Fruit fly (Drosophila melanogaster) whole organism, embryonic: ENCODE results near the gene ClC-c.
A peak's percentile ranks its signal among the peaks of the same experiment; 100 is the strongest.

Experiments
- CG10209 ChIP-seq: fragments of 200-800 bp; sonication (Bioruptor generic); optimal IDR thresholded peaks from 3 replicates; lab custom pipeline; 2017; ENCODE audit warnings: missing biosample characterization, mild to moderate bottlenecking, missing genetic modification characterization, missing genetic modification reagents
- CG10321 ChIP-seq: fragments of 200-800 bp; sonication (Bioruptor generic); IDR thresholded peaks from 2 replicates; pipeline ENCODE4 v1.3.6; 2022; ENCODE audit warnings: missing biosample characterization, missing genetic modification characterization
- CG11247 ChIP-seq: fragments of 200-800 bp; sonication (Bioruptor generic); IDR thresholded peaks from 2 replicates; pipeline ENCODE4 v1.3.6; 2022; ENCODE audit warnings: missing biosample characterization, missing genetic modification characterization
- CG12236 ChIP-seq: fragments of 200-800 bp; sonication (Bioruptor generic); optimal IDR thresholded peaks from 2 replicates; lab custom pipeline; 2016; ENCODE audit warnings: missing biosample characterization, missing genetic modification characterization
- CG13123 ChIP-seq: fragments of 200-800 bp; sonication (Bioruptor generic); optimal IDR thresholded peaks from 2 replicates; lab custom pipeline; 2016; ENCODE audit warnings: missing biosample characterization, missing genetic modification characterization
- CG13296 ChIP-seq: fragments of 200-800 bp; sonication (Bioruptor generic); optimal IDR thresholded peaks from 3 replicates; lab custom pipeline; 2018; ENCODE audit warnings: missing biosample characterization, mild to moderate bottlenecking, missing genetic modification characterization
- CG14050 ChIP-seq: fragments of 200-800 bp; sonication (Bioruptor generic); IDR thresholded peaks from 3 replicates; pipeline ENCODE4 v1.3.6; 2022; ENCODE audit warnings: missing biosample characterization, missing genetic modification characterization
- CG15601 ChIP-seq: fragments of 200-800 bp; sonication (Bioruptor generic); optimal IDR thresholded peaks from 3 replicates; lab custom pipeline; 2019; ENCODE audit warnings: missing biosample characterization, mild to moderate bottlenecking, missing genetic modification characterization, moderate library complexity
- CG16779 ChIP-seq: fragments of 200-800 bp; sonication (Bioruptor generic); IDR thresholded peaks from 2 replicates; pipeline ENCODE4 v1.3.6; 2022; ENCODE audit warnings: missing biosample characterization, missing genetic modification characterization
- CG16813 ChIP-seq: fragments of 200-800 bp; sonication (Bioruptor generic); IDR thresholded peaks from 3 replicates; pipeline ENCODE4 v1.3.6; 2022; ENCODE audit warnings: missing biosample characterization, missing genetic modification characterization; ENCODE audit not compliant: partially characterized antibody
- CG17186 ChIP-seq: fragments of 200-800 bp; sonication (Bioruptor generic); optimal IDR thresholded peaks from 3 replicates; lab custom pipeline; 2017; ENCODE audit warnings: missing biosample characterization, missing genetic modification reagents, missing genetic modification characterization
- CG17359 ChIP-seq: fragments of 200-800 bp; sonication (Bioruptor generic); optimal IDR thresholded peaks from 3 replicates; lab custom pipeline; 2018; ENCODE audit warnings: missing biosample characterization, mild to moderate bottlenecking, missing genetic modification characterization, moderate library complexity
- CG18599 ChIP-seq: fragments of 200-800 bp; sonication (Bioruptor generic); optimal IDR thresholded peaks from 3 replicates; lab custom pipeline; 2017; ENCODE audit warnings: missing biosample characterization, missing genetic modification characterization, mild to moderate bottlenecking, moderate library complexity, missing genetic modification reagents
- CG2678 ChIP-seq: fragments of 200-800 bp; sonication (Bioruptor generic); optimal IDR thresholded peaks from 3 replicates; lab custom pipeline; 2019; ENCODE audit warnings: missing biosample characterization, mild to moderate bottlenecking, missing genetic modification characterization, moderate library complexity
- CG31441 ChIP-seq: fragments of 200-800 bp; sonication (Bioruptor generic); IDR thresholded peaks from 2 replicates; pipeline ENCODE4 v1.3.6; 2022; ENCODE audit warnings: missing biosample characterization, missing genetic modification characterization
- CG3281 ChIP-seq: fragments of 200-800 bp; sonication (Bioruptor generic); optimal IDR thresholded peaks from 3 replicates; lab custom pipeline; 2017; ENCODE audit warnings: missing biosample characterization, mild to moderate bottlenecking, missing genetic modification characterization
- CG34422 ChIP-seq: fragments of 200-800 bp; sonication (Bioruptor generic); IDR thresholded peaks from 3 replicates; pipeline ENCODE4 v1.3.6; 2022; ENCODE audit warnings: missing biosample characterization, missing genetic modification characterization
- CG4282 ChIP-seq: fragments of 200-800 bp; sonication (Bioruptor generic); optimal IDR thresholded peaks from 2 replicates; lab custom pipeline; 2016; ENCODE audit warnings: missing biosample characterization, missing genetic modification characterization
- CG5180 ChIP-seq: fragments of 200-800 bp; sonication (Bioruptor generic); optimal IDR thresholded peaks from 3 replicates; lab custom pipeline; 2017; ENCODE audit warnings: missing biosample characterization, missing genetic modification characterization, mild to moderate bottlenecking, moderate library complexity, missing genetic modification reagents
- CG7928 ChIP-seq: fragments of 200-800 bp; sonication (Bioruptor generic); optimal IDR thresholded peaks from 2 replicates; lab custom pipeline; 2017; ENCODE audit warnings: missing biosample characterization, mild to moderate bottlenecking, missing genetic modification characterization
- CG9727 ChIP-seq: fragments of 200-800 bp; sonication (Bioruptor generic); optimal IDR thresholded peaks from 3 replicates; lab custom pipeline; 2017; ENCODE audit warnings: missing biosample characterization, mild to moderate bottlenecking, missing genetic modification characterization
- Dbx ChIP-seq: fragments of 200-800 bp; sonication (Bioruptor generic); IDR thresholded peaks from 3 replicates; pipeline ENCODE4 v1.3.6; 2022; ENCODE audit warnings: missing biosample characterization, missing genetic modification characterization
- Deaf1 ChIP-seq: fragments of 200-800 bp; optimal IDR thresholded peaks from 3 replicates; lab custom pipeline; 2019; ENCODE audit warnings: missing biosample characterization, mild to moderate bottlenecking, missing genetic modification characterization, moderate library complexity
- Dp ChIP-seq: fragments of 200-800 bp; sonication (Bioruptor generic); optimal IDR thresholded peaks from 2 replicates; lab custom pipeline; 2018; ENCODE audit warnings: missing biosample characterization, mild to moderate bottlenecking, missing genetic modification characterization, moderate library complexity
- Dref ChIP-seq: fragments of 200-800 bp; sonication (Bioruptor generic); IDR thresholded peaks from 2 replicates; pipeline ENCODE4 v1.3.6; 2022; ENCODE audit warnings: missing biosample characterization, missing genetic modification characterization
- Hand ChIP-seq: fragments of 200-800 bp; sonication (Bioruptor generic); optimal IDR thresholded peaks from 2 replicates; lab custom pipeline; 2017; ENCODE audit warnings: mild to moderate bottlenecking, missing biosample characterization, missing genetic modification reagents, missing genetic modification characterization
- MBD-R2 ChIP-seq: fragments of 200-800 bp; sonication (Bioruptor generic); IDR thresholded peaks from 2 replicates; pipeline ENCODE4 v1.3.6; 2022; ENCODE audit warnings: missing biosample characterization, missing genetic modification characterization
- Six4 ChIP-seq: fragments of 200-800 bp; sonication (Bioruptor generic); optimal IDR thresholded peaks from 2 replicates; lab custom pipeline; 2016; ENCODE audit warnings: missing biosample characterization, missing genetic modification characterization
- Spps ChIP-seq: fragments of 200-800 bp; sonication (Bioruptor generic); optimal IDR thresholded peaks from 2 replicates; lab custom pipeline; 2018; ENCODE audit warnings: missing biosample characterization, mild to moderate bottlenecking, missing genetic modification characterization
- Sry-δ ChIP-seq: fragments of 200-800 bp; sonication (Bioruptor generic); optimal IDR thresholded peaks from 2 replicates; lab custom pipeline; 2016; ENCODE audit warnings: missing biosample characterization, missing genetic modification characterization
- amos ChIP-seq: fragments of 200-800 bp; sonication (Bioruptor generic); IDR thresholded peaks from 2 replicates; pipeline ENCODE4 v1.3.6; 2022; ENCODE audit warnings: missing biosample characterization, missing genetic modification characterization; ENCODE audit not compliant: partially characterized antibody
- az2 ChIP-seq: fragments of 200-800 bp; sonication (Bioruptor generic); optimal IDR thresholded peaks from 3 replicates; lab custom pipeline; 2016; ENCODE audit warnings: missing biosample characterization, missing genetic modification characterization
- cato ChIP-seq: fragments of 200-800 bp; sonication (Bioruptor generic); optimal IDR thresholded peaks from 2 replicates; lab custom pipeline; 2016; ENCODE audit warnings: missing biosample characterization, missing genetic modification characterization, borderline replicate concordance
- chm ChIP-seq: fragments of 200-800 bp; sonication (Bioruptor generic); IDR thresholded peaks from 2 replicates; pipeline ENCODE4 v1.3.6; 2022; ENCODE audit warnings: missing biosample characterization, missing genetic modification characterization
- dan ChIP-seq: fragments of 200-800 bp; sonication (Bioruptor generic); IDR thresholded peaks from 2 replicates; pipeline ENCODE4 v1.3.6; 2022; ENCODE audit warnings: missing biosample characterization, missing genetic modification characterization
- dati ChIP-seq: fragments of 200-800 bp; sonication (Bioruptor generic); IDR thresholded peaks from 2 replicates; pipeline ENCODE4 v1.3.6; 2022; ENCODE audit warnings: missing biosample characterization, missing genetic modification characterization
- dmrt11E ChIP-seq: fragments of 200-800 bp; sonication (Bioruptor generic); optimal IDR thresholded peaks from 3 replicates; lab custom pipeline; 2018; ENCODE audit warnings: missing biosample characterization, mild to moderate bottlenecking, missing genetic modification characterization, moderate library complexity
- exex ChIP-seq: fragments of 200-800 bp; sonication (Bioruptor generic); optimal IDR thresholded peaks from 4 replicates; lab custom pipeline; 2018; ENCODE audit warnings: missing biosample characterization, mild to moderate bottlenecking, missing genetic modification characterization, moderate library complexity
- eyg ChIP-seq: fragments of 200-800 bp; sonication (Bioruptor generic); optimal IDR thresholded peaks from 3 replicates; lab custom pipeline; 2016; ENCODE audit warnings: missing biosample characterization, missing genetic modification characterization
- fru ChIP-seq: fragments of >200 bp; optimal IDR thresholded peaks from 2 replicates; lab custom pipeline; 2017
- gcm ChIP-seq: fragments of 200-800 bp; sonication (Bioruptor generic); optimal IDR thresholded peaks from 2 replicates; lab custom pipeline; 2019; ENCODE audit warnings: missing biosample characterization, mild to moderate bottlenecking, missing genetic modification characterization, moderate library complexity
- inv ChIP-seq: fragments of 200-800 bp; sonication (Bioruptor generic); IDR thresholded peaks from 2 replicates; pipeline ENCODE4 v1.3.6; 2022; ENCODE audit warnings: missing biosample characterization, missing genetic modification characterization; ENCODE audit not compliant: partially characterized antibody
- pfk ChIP-seq: fragments of 200-800 bp; sonication (Bioruptor generic); optimal IDR thresholded peaks from 2 replicates; lab custom pipeline; 2018; ENCODE audit warnings: missing biosample characterization, mild to moderate bottlenecking, missing genetic modification characterization, moderate library complexity
- pros ChIP-seq: fragments of 200-800 bp; sonication (Bioruptor generic); optimal IDR thresholded peaks from 3 replicates; lab custom pipeline; 2019; ENCODE audit warnings: missing biosample characterization, mild to moderate bottlenecking, missing genetic modification characterization, moderate library complexity
- sd ChIP-seq: fragments of 200-800 bp; sonication (Bioruptor generic); optimal IDR thresholded peaks from 3 replicates; lab custom pipeline; 2018; ENCODE audit warnings: missing biosample characterization, mild to moderate bottlenecking, missing genetic modification characterization, moderate library complexity
- tll ChIP-seq, 2 experiments: fragments of 200-800 bp in 1 of 2; fragments of >200 bp in 1 of 2; sonication (Bioruptor generic) in 1 of 2; optimal IDR thresholded peaks; 2 replicates each; lab custom pipeline; 2017 to 2019; ENCODE audit warnings: missing biosample characterization in 2 of 2, missing genetic modification characterization in 2 of 2, mild to moderate bottlenecking in 1 of 2, moderate library complexity in 1 of 2
- toy ChIP-seq: fragments of 200-800 bp; sonication (Bioruptor generic); IDR thresholded peaks from 2 replicates; pipeline ENCODE4 v1.3.6; 2022; ENCODE audit warnings: missing biosample characterization, missing genetic modification characterization
- tx ChIP-seq: fragments of 200-800 bp; sonication (Bioruptor generic); optimal IDR thresholded peaks from 2 replicates; lab custom pipeline; 2016; ENCODE audit warnings: missing biosample characterization, missing genetic modification characterization
- unpg ChIP-seq: fragments of 200-800 bp; sonication (Bioruptor generic); optimal IDR thresholded peaks from 3 replicates; lab custom pipeline; 2018; ENCODE audit warnings: missing biosample characterization, mild to moderate bottlenecking, missing genetic modification characterization, moderate library complexity

The ClC-c gene

DNA sequence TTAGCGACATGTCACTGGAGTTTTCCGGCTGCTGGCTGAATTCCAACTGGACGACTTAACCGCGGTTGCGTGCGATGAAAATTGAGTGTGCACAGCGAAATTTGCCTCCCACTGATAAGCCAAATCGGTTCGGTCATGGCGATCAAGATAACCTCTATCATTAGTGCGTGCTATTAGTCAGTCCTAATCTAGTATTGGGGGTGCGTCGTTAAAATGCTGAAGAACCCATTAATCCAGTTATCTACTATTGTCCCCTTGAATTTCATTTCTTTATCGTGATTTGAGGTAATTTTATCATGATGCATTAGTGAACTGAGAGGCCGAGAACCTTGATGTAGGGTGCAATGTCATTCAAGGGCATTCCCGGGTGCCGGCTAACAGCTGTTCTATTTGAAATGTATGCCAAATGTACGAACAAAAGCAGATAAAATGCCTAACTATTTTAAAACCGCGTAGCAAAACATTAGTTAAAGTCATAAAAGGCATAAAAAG lies 38.3 kb downstream of the ClC-c start, which contains the start of gene Pgm1 (continued):
- TF ChIP-seq amos (GFP tag; lab: Robert Waterston, UW) (no peak; the same call in 1 of the 2 replicates), CG4282 (peak; percentile 87), Sry-δ (peak; percentile 57), chm (GFP tag; lab: Robert Waterston, UW) (0 out of 2 replicates have a peak, but pooled peaks have one; percentile 45), fru (lab: Kevin White, UChicago) (no peak), unpg (GFP tag; lab: Kevin White, UChicago) (no peak), CG17186 (GFP tag; lab: Kevin White, UChicago) (peak; percentile 46), Dbx (GFP tag; lab: Robert Waterston, UW) (peak; percentile 52), tll (GFP tag; optimal IDR thresholded peaks at IDR 0.05; lab: Kevin White, UChicago) (peak in 1 of 2 experiments; percentile 74), dmrt11E (tag; lab: Kevin White, UChicago) (peak; percentile 69), Hand (GFP tag; lab: Kevin White, UChicago) (peak; percentile 77), CG16779 (GFP tag; lab: Robert Waterston, UW) (peak; percentile 74), gcm (GFP tag; lab: Kevin White, UChicago) (peak; percentile 74), sd (tag; lab: Kevin White, UChicago) (no peak), eyg (peak; percentile 71), CG10321 (GFP tag; lab: Robert Waterston, UW) (no peak), CG18599 (peak; percentile 90), CG3281 (GFP tag; lab: Kevin White, UChicago) (peak; percentile 88), CG15601 (peak; percentile 51), CG17359 (tag; lab: Kevin White, UChicago) (peak; percentile 75), CG34422 (GFP tag; lab: Robert Waterston, UW) (peak; percentile 61), Dref (no peak), Six4 (GFP tag; lab: Kevin White, UChicago) (peak; percentile 81), dan (GFP tag; lab: Robert Waterston, UW) (0 out of 2 replicates have a peak, but pooled peaks have one; percentile 46), CG16813 (GFP tag; lab: Robert Waterston, UW) (no peak), Deaf1 (tag; lab: Kevin White, UChicago) (no peak), toy (0 out of 2 replicates have a peak, but pooled peaks have one; percentile 36), exex (tag; lab: Kevin White, UChicago) (peak; percentile 97), CG12236 (GFP tag; lab: Kevin White, UChicago) (peak; percentile 81), dati (GFP tag; lab: Robert Waterston, UW) (0 out of 2 replicates have a peak, but pooled peaks have one; percentile 34), Dp (GFP tag; lab: Kevin White, UChicago) (no peak), CG9727 (GFP tag; lab: Kevin White, UChicago) (peak; percentile 76), CG7928 (GFP tag; lab: Kevin White, UChicago) (no peak), pfk (GFP tag; lab: Kevin White, UChicago) (no peak), MBD-R2 (GFP tag; lab: Robert Waterston, UW) (peak; percentile 64; the same call in 1 of the 2 replicates), tx (GFP tag; lab: Kevin White, UChicago) (peak; percentile 88), CG13123 (GFP tag; lab: Kevin White, UChicago) (peak; percentile 73), az2 (GFP tag; lab: Kevin White, UChicago) (peak; percentile 83), pros (GFP tag; lab: Kevin White, UChicago) (peak; percentile 33), CG11247 (GFP tag; lab: Robert Waterston, UW) (peak; percentile 47), CG31441 (GFP tag; lab: Robert Waterston, UW) (peak; percentile 65), CG10209 (GFP tag; lab: Kevin White, UChicago) (peak; percentile 78), Spps (tag; lab: Kevin White, UChicago) (peak; percentile 70), inv (no peak), CG14050 (GFP tag; lab: Robert Waterston, UW) (peak; percentile 61), CG13296 (GFP tag; lab: Kevin White, UChicago) (peak; percentile 86), CG2678 (peak; percentile 88), cato (GFP tag; lab: Kevin White, UChicago) (peak; percentile 52), CG5180 (peak; percentile 50)
